Fruit fly (Drosophila melanogaster): ENCODE data around the gene Polr3C.
A peak's percentile ranks its signal among the peaks of the same experiment; 100 is the strongest.

Polr3C gene

DNA sequence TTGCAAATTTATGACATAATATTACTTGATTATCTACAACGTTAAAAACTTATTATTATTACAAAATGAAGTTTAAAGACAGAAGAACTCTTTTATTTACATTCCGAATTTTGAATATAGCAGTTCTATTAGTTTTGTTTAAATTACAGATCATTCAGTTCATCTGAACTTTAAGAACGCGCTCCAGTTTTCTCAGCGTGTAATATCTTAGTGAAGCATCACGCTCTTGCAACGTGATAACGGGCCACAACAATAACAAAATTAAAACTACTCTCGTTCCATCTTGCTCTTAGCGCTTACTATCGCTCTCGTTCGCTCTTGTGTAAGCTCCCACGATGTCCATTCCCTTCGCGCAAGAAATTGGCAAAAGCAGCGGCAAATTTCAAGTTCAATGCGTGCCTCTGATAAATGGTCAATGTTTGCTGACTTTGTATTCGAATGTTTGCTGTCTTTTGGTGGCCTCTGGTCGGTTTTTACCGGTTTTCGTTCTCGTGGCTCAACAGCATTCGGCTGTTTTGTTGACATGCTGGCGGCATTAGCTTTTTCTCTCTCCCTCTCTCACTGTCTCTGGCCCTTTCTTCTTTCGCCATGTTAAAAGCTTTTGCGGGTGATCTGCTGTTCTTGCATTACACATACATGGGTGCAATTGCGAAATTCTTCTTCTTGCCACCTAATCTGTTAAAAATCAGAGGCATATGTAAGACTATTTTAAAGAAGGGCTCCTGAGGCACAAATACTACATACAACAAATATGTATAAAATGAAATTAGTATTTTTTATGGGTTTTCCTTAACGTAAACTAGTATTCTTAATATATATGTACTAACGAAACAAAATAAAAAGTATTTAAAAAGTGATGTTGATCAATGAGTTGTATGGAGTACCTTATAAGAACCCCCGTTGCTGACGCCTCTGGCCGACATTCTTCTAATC is 17.3 kb upstream of the Polr3C start (continued):
- TF ChIP-seq BtbVII (GFP tag; optimal IDR thresholded peaks at IDR 0.05) = no peak
- no peak for TF ChIP-seq shn (GFP tag; optimal IDR thresholded peaks at IDR 0.05)
- peak; percentile 24 for TF ChIP-seq CG13775 (GFP tag; optimal IDR thresholded peaks at IDR 0.05)
- TF ChIP-seq sima (GFP tag; optimal IDR thresholded peaks at IDR 0.05) = no peak
- no peak for TF ChIP-seq pita (GFP tag; optimal IDR thresholded peaks at IDR 0.05)
- TF ChIP-seq bowl (GFP tag; IDR thresholded peaks at IDR 0.05) = no peak
- TF ChIP-seq CG3726 (GFP tag; IDR thresholded peaks at IDR 0.05) = no peak
- TF ChIP-seq CG17361 (GFP tag; IDR thresholded peaks at IDR 0.05) = 0 out of 3 replicates have a peak, but pooled peaks have one; percentile 7
- TF ChIP-seq nmo (GFP tag; optimal IDR thresholded peaks at IDR 0.05) = no peak
- peak; percentile 75 for TF ChIP-seq CG2120 (GFP tag; optimal IDR thresholded peaks at IDR 0.05)
- TF ChIP-seq CG17802 (tag; optimal IDR thresholded peaks at IDR 0.05) = no peak
- TF ChIP-seq ind (GFP tag; optimal IDR thresholded peaks at IDR 0.05) = peak; percentile 39
- TF ChIP-seq lbe (GFP tag; optimal IDR thresholded peaks at IDR 0.05) = peak; percentile 67
- TF ChIP-seq corto (GFP tag; optimal IDR thresholded peaks at IDR 0.05) = peak; percentile 50
- peak; percentile 59 for TF ChIP-seq CG9932 (GFP tag; IDR thresholded peaks at IDR 0.05)
- TF ChIP-seq CG5180 (GFP tag; optimal IDR thresholded peaks at IDR 0.05) = no peak
- TF ChIP-seq CG12104 (GFP tag; optimal IDR thresholded peaks at IDR 0.05) = no peak
- TF ChIP-seq GATAe (GFP tag; conservative IDR thresholded peaks at IDR 0.05) = no peak
- no peak for TF ChIP-seq fd64A (GFP tag; optimal IDR thresholded peaks at IDR 0.05)
- TF ChIP-seq CG31224 (GFP tag; IDR thresholded peaks at IDR 0.05) = 0 out of 2 replicates have a peak, but pooled peaks have one; percentile 36
- peak; percentile 17 for TF ChIP-seq mam (GFP tag; optimal IDR thresholded peaks at IDR 0.05)
- peak; percentile 71 for TF ChIP-seq CG15269 (tag; optimal IDR thresholded peaks at IDR 0.05)
- TF ChIP-seq CG6791 (GFP tag; IDR thresholded peaks at IDR 0.05; ENCODE audit: partially characterized antibody) = no peak
- no peak for TF ChIP-seq pros (GFP tag; optimal IDR thresholded peaks at IDR 0.05)
- TF ChIP-seq CG18262 (tag; optimal IDR thresholded peaks at IDR 0.05) = peak; percentile 21
- TF ChIP-seq disco-r (GFP tag; optimal IDR thresholded peaks at IDR 0.05) = no peak
- TF ChIP-seq sd (tag; optimal IDR thresholded peaks at IDR 0.05) = peak; percentile 22
- TF ChIP-seq Rfx (GFP tag; IDR thresholded peaks at IDR 0.05) = peak; percentile 44
- TF ChIP-seq CG15011 (GFP tag; optimal IDR thresholded peaks at IDR 0.05) = no peak
- TF ChIP-seq CG14050 (GFP tag; IDR thresholded peaks at IDR 0.05) = 0 out of 3 replicates have a peak, but pooled peaks have one; percentile 23
- no peak for TF ChIP-seq prd (optimal IDR thresholded peaks at IDR 0.05)
- TF ChIP-seq prd (GFP tag; IDR thresholded peaks at IDR 0.05) = peak; percentile 16; the same call in 1 of the 3 replicates
- TF ChIP-seq CG10147 (GFP tag; optimal IDR thresholded peaks at IDR 0.05) = no peak
- TF ChIP-seq hbn (GFP tag; IDR thresholded peaks at IDR 0.05; ENCODE audit: partially characterized antibody) = no peak
- peak; percentile 66 for TF ChIP-seq Deaf1 (tag; optimal IDR thresholded peaks at IDR 0.05)
- TF ChIP-seq bcd (GFP tag; optimal IDR thresholded peaks at IDR 0.05) = peak; percentile 13
- no peak for TF ChIP-seq CG7963 (GFP tag; IDR thresholded peaks at IDR 0.05; ENCODE audit: partially characterized antibody)
- no peak for TF ChIP-seq Bteb2 (GFP tag; optimal IDR thresholded peaks at IDR 0.05)
- peak; percentile 8 for TF ChIP-seq Xbp1 (GFP tag; optimal IDR thresholded peaks at IDR 0.05)
- TF ChIP-seq rib (GFP tag; IDR thresholded peaks at IDR 0.05) = 0 out of 2 replicates have a peak, but pooled peaks have one; percentile 42
- TF ChIP-seq CG9817 (tag; optimal IDR thresholded peaks at IDR 0.05) = peak; percentile 49
- TF ChIP-seq CG33213 (GFP tag; optimal IDR thresholded peaks at IDR 0.05) = no peak
- TF ChIP-seq CG30403 (GFP tag; optimal IDR thresholded peaks at IDR 0.05) = peak; percentile 54
- TF ChIP-seq CG11504 (tag; optimal IDR thresholded peaks at IDR 0.05) = peak; percentile 58
- peak; percentile 36 for TF ChIP-seq CG12769 (tag; optimal IDR thresholded peaks at IDR 0.05)
- TF ChIP-seq hb (GFP tag; IDR thresholded peaks at IDR 0.05; ENCODE audit: partially characterized antibody) = no peak
- no peak for TF ChIP-seq hth (optimal IDR thresholded peaks at IDR 0.05)
- TF ChIP-seq HmgD (GFP tag; optimal IDR thresholded peaks at IDR 0.05) = no peak
